Worm (Caenorhabditis elegans) whole organism, midembryonic: ENCODE measurements around the gene F53C3.8.

Experiments
- T22C8.4 ChIP-seq: fragments of 200-800 bp; sonication (Bioruptor generic); IDR thresholded peaks from 2 replicates; pipeline ENCODE4 v1.3.6; 2022; ENCODE audit warnings: missing genetic modification characterization, missing compliant biosample characterization
- cog-1 ChIP-seq: sonication (generic microtip); optimal IDR thresholded peaks from 2 replicates; lab custom pipeline; 2016; ENCODE audit warnings: missing genetic modification characterization, missing compliant biosample characterization
- flt-1 ChIP-seq: fragments of 200-800 bp; sonication (Bioruptor generic); IDR thresholded peaks from 2 replicates; pipeline ENCODE4 v1.3.6; 2022; ENCODE audit warnings: missing genetic modification characterization, missing compliant biosample characterization
- klf-2 ChIP-seq: fragments of 200-800 bp; sonication (Bioruptor generic); conservative IDR thresholded peaks from 2 replicates; pipeline ENCODE4 v1.3.6; 2022; ENCODE audit warnings: missing genetic modification reagents, missing genetic modification characterization, missing compliant biosample characterization
- med-1 ChIP-seq: sonication (generic microtip); optimal IDR thresholded peaks from 2 replicates; lab custom pipeline; 2017; ENCODE audit warnings: missing genetic modification characterization, mild to moderate bottlenecking, missing compliant biosample characterization, antibody characterized with exemption, missing genetic modification reagents; ENCODE audit not compliant: insufficient read depth
- ref-1 ChIP-seq: fragments of 200-800 bp; sonication (Bioruptor generic); conservative IDR thresholded peaks from 2 replicates; pipeline ENCODE4 v1.3.6; 2022; ENCODE audit warnings: missing genetic modification reagents, missing genetic modification characterization, missing compliant biosample characterization
- tab-1 ChIP-seq: fragments of 200-800 bp; sonication (Bioruptor generic); IDR thresholded peaks from 2 replicates; pipeline ENCODE4 v1.3.6; 2022; ENCODE audit warnings: missing genetic modification characterization, missing compliant biosample characterization
- ztf-23 ChIP-seq: fragments of 200-800 bp; sonication (Bioruptor generic); IDR thresholded peaks from 2 replicates; pipeline ENCODE4 v1.3.6; 2022; ENCODE audit warnings: missing genetic modification reagents, missing genetic modification characterization, missing compliant biosample characterization
- ztf-29 ChIP-seq: fragments of 200-800 bp; sonication (Bioruptor generic); IDR thresholded peaks from 2 replicates; pipeline ENCODE4 v1.3.6; 2022; ENCODE audit warnings: missing genetic modification reagents, missing genetic modification characterization, missing compliant biosample characterization

F53C3.8 gene

DNA sequence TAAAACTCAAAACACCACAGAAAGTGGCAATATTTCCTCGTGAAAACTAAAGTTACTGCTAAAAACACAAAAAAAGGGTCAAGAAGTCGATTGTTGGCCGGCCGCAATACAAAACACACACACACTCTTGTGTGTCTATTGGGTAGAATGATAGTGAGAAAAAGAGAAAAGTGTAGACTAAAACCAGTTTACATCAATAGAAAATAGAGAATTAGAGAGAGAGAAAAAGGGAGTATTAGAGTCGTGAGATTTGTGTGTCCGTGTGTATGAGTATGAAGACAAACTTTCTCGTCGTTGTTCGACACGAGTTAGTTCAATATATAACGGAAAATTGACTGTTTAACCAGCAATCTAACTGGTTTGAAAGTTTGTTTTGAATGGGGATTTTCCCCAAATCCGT lies 38.2 kb downstream of the F53C3.8 start:
- TF ChIP-seq tab-1 (GFP tag; lab: Robert Waterston, UW) (no peak), T22C8.4 (GFP tag; lab: Robert Waterston, UW) (no peak), med-1 (GFP tag; lab: Kevin White, UChicago) (no peak), flt-1 (no peak), ztf-23 (GFP tag; lab: Robert Waterston, UW) (no peak), klf-2 (GFP tag; lab: Robert Waterston, UW) (no peak), cog-1 (no peak)

- TF ChIP-seq tab-1 (GFP tag; lab: Robert Waterston, UW) (no peak), cog-1 (peak; percentile 8)
Measured at ce11 chrII:3930478-3931182, 39.4 kb downstream of the F53C3.8 start.

- TF ChIP-seq ztf-29 (GFP tag; lab: Robert Waterston, UW) (no peak), T22C8.4 (GFP tag; lab: Robert Waterston, UW) (no peak), klf-2 (GFP tag; lab: Robert Waterston, UW) (no peak), flt-1 (no peak), med-1 (GFP tag; lab: Kevin White, UChicago) (no peak), ztf-23 (GFP tag; lab: Robert Waterston, UW) (no peak), cog-1 (no peak), ref-1 (GFP tag; lab: Robert Waterston, UW) (no peak), tab-1 (GFP tag; lab: Robert Waterston, UW) (no peak)
Measured at ce11 chrII:3931230-3931629, 40.0 kb downstream of the F53C3.8 start.

DNA sequence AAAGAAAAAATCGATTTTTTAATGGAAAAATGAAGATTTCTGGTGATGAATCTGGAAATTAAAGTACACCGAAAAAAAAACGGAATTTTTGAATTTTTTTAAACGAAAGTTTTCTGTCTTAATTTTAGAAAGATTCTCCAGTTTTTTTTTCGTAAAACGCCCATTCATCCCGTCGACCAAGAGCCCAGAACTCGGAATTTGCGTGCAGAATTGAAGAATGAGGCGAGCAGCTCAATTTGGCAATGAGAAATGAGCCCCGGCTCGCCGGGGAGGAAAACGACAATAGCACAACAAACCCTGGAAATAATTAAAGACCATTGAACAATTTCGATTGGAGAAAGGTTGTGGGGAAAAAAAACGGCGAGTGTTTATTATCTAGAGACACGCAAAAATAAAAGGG lies 40.6 kb downstream of the F53C3.8 start:
- TF ChIP-seq cog-1: no peak
- no peak for TF ChIP-seq T22C8.4 (GFP tag; lab: Robert Waterston, UW)
- TF ChIP-seq ztf-29 (GFP tag; lab: Robert Waterston, UW): no peak
- no peak for TF ChIP-seq med-1 (GFP tag; lab: Kevin White, UChicago)
- TF ChIP-seq flt-1: no peak
- TF ChIP-seq ztf-23 (GFP tag; lab: Robert Waterston, UW): no peak
- no peak for TF ChIP-seq klf-2 (GFP tag; lab: Robert Waterston, UW)
- TF ChIP-seq tab-1 (GFP tag; lab: Robert Waterston, UW): no peak
- TF ChIP-seq ref-1 (GFP tag; lab: Robert Waterston, UW): no peak

- TF ChIP-seq ref-1 (GFP tag; lab: Robert Waterston, UW) (no peak), flt-1 (no peak), med-1 (GFP tag; lab: Kevin White, UChicago) (no peak)
Measured at ce11 chrII:3933640-3934039, 42.4 kb downstream of the F53C3.8 start, which contains the start of gene Y14H12B.2. TSS of gene Y14H12B.2 (minus strand) at chrII:3933740.

- TF ChIP-seq med-1 (GFP tag; lab: Kevin White, UChicago): no peak
- TF ChIP-seq ztf-23 (GFP tag; lab: Robert Waterston, UW): no peak
- TF ChIP-seq flt-1: no peak
- TF ChIP-seq klf-2 (GFP tag; lab: Robert Waterston, UW): no peak
- no peak for TF ChIP-seq tab-1 (GFP tag; lab: Robert Waterston, UW)
- TF ChIP-seq ztf-29 (GFP tag; lab: Robert Waterston, UW): no peak
Measured at ce11 chrII:3934085-3934484, 42.9 kb downstream of the F53C3.8 start, which contains the start of gene Y14H12B.1. TSS of gene Y14H12B.1 (plus strand) at chrII:3934447.

- TF ChIP-seq klf-2 (GFP tag; lab: Robert Waterston, UW) (no peak), flt-1 (no peak), ref-1 (GFP tag; lab: Robert Waterston, UW) (no peak), med-1 (GFP tag; lab: Kevin White, UChicago) (no peak), ztf-23 (GFP tag; lab: Robert Waterston, UW) (no peak), tab-1 (GFP tag; lab: Robert Waterston, UW) (no peak), ztf-29 (GFP tag; lab: Robert Waterston, UW) (no peak), T22C8.4 (GFP tag; lab: Robert Waterston, UW) (no peak), cog-1 (no peak)
Measured at ce11 chrII:3935098-3935497, 43.9 kb downstream of the F53C3.8 start.

DNA sequence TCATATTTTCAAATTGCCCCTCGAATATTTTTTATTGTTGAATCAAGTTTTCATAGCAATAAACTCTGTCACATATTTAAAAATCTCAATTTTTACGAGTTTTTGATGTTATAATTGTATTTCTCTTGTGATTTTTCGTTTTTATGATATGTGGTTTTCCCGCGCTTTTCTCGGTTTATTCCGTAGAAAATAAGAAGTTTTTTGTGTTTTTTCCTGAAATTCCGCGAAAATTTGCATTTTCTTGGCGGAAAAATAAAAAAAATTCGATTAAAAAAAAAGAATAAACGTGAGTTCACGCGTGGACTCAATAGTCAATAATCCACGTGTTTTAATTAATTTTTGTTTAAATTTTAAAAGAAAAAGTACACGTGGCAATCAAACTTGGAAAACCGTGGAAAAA lies 44.8 kb downstream of the F53C3.8 start:
- TF ChIP-seq flt-1 (no peak), tab-1 (GFP tag; lab: Robert Waterston, UW) (no peak), med-1 (GFP tag; lab: Kevin White, UChicago) (no peak), cog-1 (no peak), ztf-29 (GFP tag; lab: Robert Waterston, UW) (no peak), T22C8.4 (GFP tag; lab: Robert Waterston, UW) (no peak), ref-1 (GFP tag; lab: Robert Waterston, UW) (no peak), ztf-23 (GFP tag; lab: Robert Waterston, UW) (no peak), klf-2 (GFP tag; lab: Robert Waterston, UW) (no peak)
